Fruit fly (Drosophila melanogaster): ENCODE data around the gene CG31789.

CG31789 gene

dm6 chr2L:18606642-18607041 is 914 bp downstream of the CG31789 start, which contains the start of gene CG10333 (continued):
- TF ChIP-seq exex (tag; optimal IDR thresholded peaks at IDR 0.05) = peak; percentile 3
- TF ChIP-seq CG18476 (GFP tag; optimal IDR thresholded peaks at IDR 0.05) = no peak
- no peak for TF ChIP-seq CG11456 (GFP tag; IDR thresholded peaks at IDR 0.05)
- TF ChIP-seq stwl (tag; optimal IDR thresholded peaks at IDR 0.05) = peak; percentile 61
- TF ChIP-seq HLH54F (GFP tag; optimal IDR thresholded peaks at IDR 0.05) = no peak
- TF ChIP-seq CG9215 (GFP tag; IDR thresholded peaks at IDR 0.05) = no peak
- TF ChIP-seq esg (GFP tag; conservative IDR thresholded peaks at IDR 0.05) = no peak
- peak; percentile 30; the same call in 1 of the 2 replicates for TF ChIP-seq unc-4 (GFP tag; IDR thresholded peaks at IDR 0.05; ENCODE audit: partially characterized antibody)
- TF ChIP-seq trh (GFP tag; optimal IDR thresholded peaks at IDR 0.05) = no peak
- no peak for TF ChIP-seq danr (GFP tag; IDR thresholded peaks at IDR 0.05)

- TF ChIP-seq Dp (GFP tag; optimal IDR thresholded peaks at IDR 0.05) = peak; percentile 74
- peak; percentile 23 for TF ChIP-seq CG14710 (tag; optimal IDR thresholded peaks at IDR 0.05)
- TF ChIP-seq Sox102F (GFP tag; optimal IDR thresholded peaks at IDR 0.05) = no peak
- TF ChIP-seq CG13894 (tag; optimal IDR thresholded peaks at IDR 0.05) = no peak
- TF ChIP-seq CG6272 (GFP tag; IDR thresholded peaks at IDR 0.05) = no peak
- no peak for TF ChIP-seq CG2202 (tag; optimal IDR thresholded peaks at IDR 0.05)
- no peak for TF ChIP-seq Doc2 (GFP tag; IDR thresholded peaks at IDR 0.05)
- TF ChIP-seq CkIIα-i1 (GFP tag; IDR thresholded peaks at IDR 0.05) = no peak
- TF ChIP-seq sisA (GFP tag; IDR thresholded peaks at IDR 0.05) = no peak
- no peak for TF ChIP-seq CG4328 (GFP tag; optimal IDR thresholded peaks at IDR 0.05)
- no peak for TF ChIP-seq CG7556 (GFP tag; optimal IDR thresholded peaks at IDR 0.05)
- TF ChIP-seq CG16815 (GFP tag; optimal IDR thresholded peaks at IDR 0.05) = no peak
- TF ChIP-seq da (GFP tag; optimal IDR thresholded peaks at IDR 0.05) = no peak
- no peak for TF ChIP-seq CG8765 (GFP tag; IDR thresholded peaks at IDR 0.05)
- TF ChIP-seq B-H1 (GFP tag; IDR thresholded peaks at IDR 0.05) = no peak
- no peak for TF ChIP-seq CTCF (GFP tag; optimal IDR thresholded peaks at IDR 0.05)
- TF ChIP-seq CG34224 (GFP tag; IDR thresholded peaks at IDR 0.05; ENCODE audit: partially characterized antibody) = 0 out of 3 replicates have a peak, but pooled peaks have one; percentile 38
- TF ChIP-seq CG2129 (GFP tag; IDR thresholded peaks at IDR 0.05; ENCODE audit: partially characterized antibody) = no peak
- no peak for TF ChIP-seq PHDP (tag; optimal IDR thresholded peaks at IDR 0.05)
- peak; percentile 49 for TF ChIP-seq CG13287 (GFP tag; IDR thresholded peaks at IDR 0.05; ENCODE audit: partially characterized antibody)
- no peak for TF ChIP-seq pum (GFP tag; optimal IDR thresholded peaks at IDR 0.05)
- no peak for TF ChIP-seq CG4282 (GFP tag; optimal IDR thresholded peaks at IDR 0.05)
- TF ChIP-seq Oaz (GFP tag; IDR thresholded peaks at IDR 0.05) = no peak
- no peak for TF ChIP-seq CG4820 (GFP tag; optimal IDR thresholded peaks at IDR 0.05)
- TF ChIP-seq CG12769 (tag; optimal IDR thresholded peaks at IDR 0.05) = no peak
- TF ChIP-seq CG1024 (GFP tag; IDR thresholded peaks at IDR 0.05) = no peak
- TF ChIP-seq CG4617 (GFP tag; optimal IDR thresholded peaks at IDR 0.05; ENCODE audit: borderline replicate concordance) = peak; percentile 63
- TF ChIP-seq Myb (GFP tag; optimal IDR thresholded peaks at IDR 0.05) = peak; percentile 43
- TF ChIP-seq CG6689 (GFP tag; IDR thresholded peaks at IDR 0.05) = no peak
- TF ChIP-seq row (GFP tag; IDR thresholded peaks at IDR 0.05) = peak; percentile 13; the same call in 1 of the 3 replicates
- TF ChIP-seq CG9876 (GFP tag; optimal IDR thresholded peaks at IDR 0.05) = no peak
- TF ChIP-seq maf-S (GFP tag; optimal IDR thresholded peaks at IDR 0.05) = no peak
- TF ChIP-seq Lpt (GFP tag; optimal IDR thresholded peaks at IDR 0.05) = no peak
- peak; percentile 58 for TF ChIP-seq pzg (GFP tag; optimal IDR thresholded peaks at IDR 0.05)
- TF ChIP-seq CG6654 (GFP tag; optimal IDR thresholded peaks at IDR 0.05) = no peak
- no peak for TF ChIP-seq hkb (optimal IDR thresholded peaks at IDR 0.05)
- no peak for TF ChIP-seq hkb (GFP tag; IDR thresholded peaks at IDR 0.05)
- no peak for TF ChIP-seq Oli (tag; optimal IDR thresholded peaks at IDR 0.05)
- peak; percentile 46 for TF ChIP-seq MBD-R2 (GFP tag; IDR thresholded peaks at IDR 0.05)
- TF ChIP-seq NK7.1 (GFP tag; optimal IDR thresholded peaks at IDR 0.05) = no peak
- no peak for TF ChIP-seq Fer1 (GFP tag; optimal IDR thresholded peaks at IDR 0.05)
- peak; percentile 15 for TF ChIP-seq nmo (GFP tag; optimal IDR thresholded peaks at IDR 0.05)
Measured at dm6 chr2L:18612106-18612505, 6.4 kb downstream of the CG31789 start, which contains the start of gene Atac2. Gene Atac2, minus strand, starts transcription at chr2L:18612249.
